Worm (Caenorhabditis elegans): ENCODE measurements around the gene C05D9.3.
A peak's percentile ranks its signal among the peaks of the same experiment; 100 is the strongest.

The C05D9.3 gene

ce11 chrX:1107758-1108157, 3.9 kb upstream of the C05D9.3 start, which contains the start of gene C05D9.4:
Gene C05D9.4 (plus strand): TSS chrX:1108058.
- TF ChIP-seq fkh-2 (tag; optimal IDR thresholded peaks at IDR 0.05) (no peak), eor-1 (tag; optimal IDR thresholded peaks at IDR 0.05) (no peak), ceh-28 (tag; optimal IDR thresholded peaks at IDR 0.05) (no peak), nhr-23 (tag; optimal IDR thresholded peaks at IDR 0.05) (no peak), nhr-76 (tag; optimal IDR thresholded peaks at IDR 0.05) (no peak), ama-1 (optimal IDR thresholded peaks at IDR 0.05) (no peak), lin-15B (tag; optimal IDR thresholded peaks at IDR 0.05) (no peak)

- no peak for TF ChIP-seq skn-1 (tag; optimal IDR thresholded peaks at IDR 0.05)
- TF ChIP-seq elt-3 (tag; optimal IDR thresholded peaks at IDR 0.05): no peak
- TF ChIP-seq nhr-237 (tag; optimal IDR thresholded peaks at IDR 0.05): no peak
- TF ChIP-seq lin-39 (tag; optimal IDR thresholded peaks at IDR 0.05): peak; percentile 84
- TF ChIP-seq egl-5 (tag; optimal IDR thresholded peaks at IDR 0.05): no peak
These were observed 2.8 kb upstream of the C05D9.3 start for ce11 chrX:1108874-1109273.

- no peak for TF ChIP-seq tbx-2 (tag; optimal IDR thresholded peaks at IDR 0.05)
- TF ChIP-seq daf-12 (tag; optimal IDR thresholded peaks at IDR 0.05): no peak
- peak; percentile 41 for TF ChIP-seq lin-39 (tag; optimal IDR thresholded peaks at IDR 0.05)
These were observed 980 bp upstream of the C05D9.3 start for ce11 chrX:1110723-1111122.

DNA sequence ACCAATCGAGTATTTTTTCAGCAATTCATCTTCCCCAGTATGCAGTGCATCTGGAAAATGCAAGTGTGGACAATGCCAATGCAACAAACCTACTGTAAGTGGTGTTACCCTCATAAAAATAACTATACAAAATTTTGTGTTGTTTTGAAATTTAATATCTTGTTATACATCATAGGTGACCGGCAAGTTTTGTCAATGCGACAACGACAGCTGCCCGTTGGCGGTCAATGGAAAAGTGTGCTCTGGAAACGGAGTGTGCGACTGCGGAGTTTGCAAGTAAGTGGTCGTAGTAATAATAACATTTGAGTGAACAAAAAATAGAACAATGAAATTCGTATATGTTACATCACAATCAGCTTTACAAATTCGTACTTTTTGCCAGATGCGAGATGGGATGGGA, 3.5 kb downstream of the C05D9.3 start:
- no peak for TF ChIP-seq ceh-16 (tag; optimal IDR thresholded peaks at IDR 0.05)
- no peak for TF ChIP-seq egl-27 (tag; optimal IDR thresholded peaks at IDR 0.05)
- TF ChIP-seq nhr-25 (tag; optimal IDR thresholded peaks at IDR 0.05): no peak
- no peak for TF ChIP-seq ceh-9 (tag; optimal IDR thresholded peaks at IDR 0.05)
- TF ChIP-seq pha-4 (tag; optimal IDR thresholded peaks at IDR 0.05): no peak
- no peak for TF ChIP-seq lin-15B (tag; optimal IDR thresholded peaks at IDR 0.05)
- no peak for TF ChIP-seq nhr-43 (tag; optimal IDR thresholded peaks at IDR 0.05; ENCODE audit: poor library complexity, severe bottlenecking)
- TF ChIP-seq ztf-4 (tag; optimal IDR thresholded peaks at IDR 0.05): no peak
- no peak for TF ChIP-seq egl-5 (tag; optimal IDR thresholded peaks at IDR 0.05)
- no peak for TF ChIP-seq nhr-11 (tag; optimal IDR thresholded peaks at IDR 0.05)
- TF ChIP-seq pqm-1 (tag; optimal IDR thresholded peaks at IDR 0.05): no peak
- TF ChIP-seq ztf-11 (tag; optimal IDR thresholded peaks at IDR 0.05): no peak
- no peak for TF ChIP-seq nhr-237 (tag; optimal IDR thresholded peaks at IDR 0.05)
- no peak for TF ChIP-seq tbx-2 (tag; optimal IDR thresholded peaks at IDR 0.05)
- TF ChIP-seq fkh-2 (tag; optimal IDR thresholded peaks at IDR 0.05): no peak
- no peak for TF ChIP-seq sea-2 (GFP tag; optimal IDR thresholded peaks at IDR 0.05)
- no peak for TF ChIP-seq elt-3 (tag; optimal IDR thresholded peaks at IDR 0.05)

- TF ChIP-seq pqm-1 (tag; optimal IDR thresholded peaks at IDR 0.05) (peak; percentile 29), elt-2 (tag; optimal IDR thresholded peaks at IDR 0.05) (peak; percentile 48), ceh-82 (tag; optimal IDR thresholded peaks at IDR 0.05) (no peak), ceh-28 (tag; optimal IDR thresholded peaks at IDR 0.05) (no peak)
These were observed 5.5 kb downstream of the C05D9.3 start for ce11 chrX:1117252-1117651.

DNA sequence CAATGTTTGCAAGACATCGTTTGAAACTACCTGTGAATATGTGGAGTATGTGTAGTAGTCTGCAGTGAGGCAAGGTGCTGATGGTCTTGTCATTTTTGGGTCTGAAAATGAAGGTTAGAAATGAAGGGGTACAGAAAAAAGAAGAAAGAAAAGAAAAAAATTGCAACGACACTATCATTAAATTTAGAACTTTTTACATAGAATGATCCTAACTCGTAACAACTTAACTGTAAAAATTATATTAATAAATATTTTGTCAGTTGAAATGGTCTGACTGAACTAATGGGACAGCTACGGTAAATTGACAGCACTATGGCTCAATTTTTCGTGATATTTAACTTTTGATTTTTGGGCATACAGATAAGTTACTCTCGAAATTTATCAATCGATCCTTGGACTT, 7.6 kb downstream of the C05D9.3 start, which contains the start of gene C05D9.7:
C05D9.7 (minus strand) TSS at position 101 of the 400 bp plus-strand sequence.
- TF ChIP-seq egl-27 (tag; optimal IDR thresholded peaks at IDR 0.05) (no peak), hmg-11 (tag; optimal IDR thresholded peaks at IDR 0.05) (no peak), nhr-77 (tag; optimal IDR thresholded peaks at IDR 0.05) (no peak), nhr-25 (tag; optimal IDR thresholded peaks at IDR 0.05) (no peak), lin-15B (tag; optimal IDR thresholded peaks at IDR 0.05) (no peak), mml-1 (tag; optimal IDR thresholded peaks at IDR 0.05) (no peak), ceh-9 (tag; optimal IDR thresholded peaks at IDR 0.05) (no peak), pha-4 (tag; optimal IDR thresholded peaks at IDR 0.05) (no peak), eor-1 (tag; optimal IDR thresholded peaks at IDR 0.05) (no peak), fkh-2 (tag; optimal IDR thresholded peaks at IDR 0.05) (no peak), ztf-4 (tag; optimal IDR thresholded peaks at IDR 0.05) (no peak), nhr-28 (tag; optimal IDR thresholded peaks at IDR 0.05) (no peak), nhr-23 (tag; optimal IDR thresholded peaks at IDR 0.05) (no peak), tbx-2 (tag; optimal IDR thresholded peaks at IDR 0.05) (no peak), nfya-1 (tag; optimal IDR thresholded peaks at IDR 0.05; ENCODE audit: insufficient read depth) (no peak)
